Worm (Caenorhabditis elegans) whole organism, early embryonic: Measurements from ENCODE around the gene col-177.

Source experiments
- B0310.2 ChIP-seq: sonication (generic microtip); optimal IDR thresholded peaks from 2 replicates; lab custom pipeline; 2016; ENCODE audit warnings: mild to moderate bottlenecking, missing genetic modification characterization, missing compliant biosample characterization
- F13C5.2 ChIP-seq: sonication (generic microtip); optimal IDR thresholded peaks from 2 replicates; lab custom pipeline; 2017; ENCODE audit warnings: mild to moderate bottlenecking, missing genetic modification characterization, inconsistent platforms, missing compliant biosample characterization
- aly-1 ChIP-seq: sonication (generic microtip); optimal IDR thresholded peaks from 2 replicates; lab custom pipeline; 2016; ENCODE audit warnings: missing genetic modification characterization, missing compliant biosample characterization
- ama-1 ChIP-seq: fragments of 150-350 bp; optimal IDR thresholded peaks from 2 replicates; lab custom pipeline; 2014
- ceh-13 ChIP-seq: fragments of 200-800 bp; sonication (Bioruptor generic); optimal IDR thresholded peaks from 2 replicates; lab custom pipeline; 2018; ENCODE audit warnings: mild to moderate bottlenecking, missing genetic modification characterization, missing compliant biosample characterization
- ceh-36 ChIP-seq: sonication (generic microtip); optimal IDR thresholded peaks from 2 replicates; lab custom pipeline; 2016; ENCODE audit warnings: missing genetic modification characterization, inconsistent platforms, missing compliant biosample characterization
- ets-7 ChIP-seq: sonication (generic microtip); optimal IDR thresholded peaks from 2 replicates; lab custom pipeline; 2016; ENCODE audit warnings: missing genotype, missing genetic modification characterization, missing compliant biosample characterization
- flt-1 ChIP-seq: fragments of 200-800 bp; sonication (Bioruptor generic); IDR thresholded peaks from 2 replicates; pipeline ENCODE4 v1.3.6; 2022; ENCODE audit warnings: missing genetic modification characterization, missing compliant biosample characterization
- hmbx-1 ChIP-seq: sonication (generic microtip); optimal IDR thresholded peaks from 2 replicates; lab custom pipeline; 2016; ENCODE audit warnings: mild to moderate bottlenecking, missing genetic modification characterization, missing compliant biosample characterization
- hmg-4 ChIP-seq: fragments of 200-800 bp; sonication (Bioruptor generic); optimal IDR thresholded peaks from 2 replicates; lab custom pipeline; 2018; ENCODE audit warnings: mild to moderate bottlenecking, missing genetic modification characterization, missing compliant biosample characterization
- hnd-1 ChIP-seq: sonication (generic microtip); optimal IDR thresholded peaks from 2 replicates; lab custom pipeline; 2016; ENCODE audit warnings: missing genetic modification characterization, missing compliant biosample characterization
- pes-1 ChIP-seq: fragments of 200-800 bp; sonication (Bioruptor generic); IDR thresholded peaks from 2 replicates; pipeline ENCODE4 v1.3.6; 2022; ENCODE audit warnings: missing genetic modification reagents, missing genetic modification characterization, missing compliant biosample characterization
- scrt-1 ChIP-seq: fragments of 200-800 bp; sonication (Bioruptor generic); IDR thresholded peaks from 2 replicates; pipeline ENCODE4 v1.3.6; 2022; ENCODE audit warnings: missing genetic modification characterization, missing compliant biosample characterization
- sea-1 ChIP-seq: fragments of 200-800 bp; sonication (Bioruptor generic); conservative IDR thresholded peaks from 2 replicates; pipeline ENCODE4 v1.3.6; 2022; ENCODE audit warnings: missing genetic modification characterization, missing compliant biosample characterization
- tbx-11 ChIP-seq: fragments of 200-800 bp; sonication (Bioruptor generic); IDR thresholded peaks from 2 replicates; pipeline ENCODE4 v1.3.6; 2022; ENCODE audit warnings: missing genetic modification characterization, missing compliant biosample characterization
- tbx-37 ChIP-seq: fragments of 200-800 bp; sonication (Bioruptor generic); conservative IDR thresholded peaks from 2 replicates; pipeline ENCODE4 v1.3.6; 2022; ENCODE audit warnings: missing genetic modification reagents, missing genetic modification characterization, missing compliant biosample characterization
- tra-4 ChIP-seq: sonication (generic microtip); optimal IDR thresholded peaks from 2 replicates; lab custom pipeline; 2017; ENCODE audit warnings: missing genetic modification characterization, missing compliant biosample characterization

Gene col-177

ce11 chrX:10981374-10981773, 20.3 kb downstream of the col-177 start:
- TF ChIP-seq scrt-1 (GFP tag; lab: Robert Waterston, UW) (no peak), tbx-11 (no peak), hmg-4 (GFP tag; lab: Kevin White, UChicago) (no peak), B0310.2 (tag; lab: Kevin White, UChicago) (no peak), tra-4 (tag; lab: Kevin White, UChicago) (no peak), tbx-37 (no peak), hnd-1 (no peak), ama-1 (no peak), aly-1 (tag; lab: Kevin White, UChicago) (no peak), F13C5.2 (no peak), sea-1 (GFP tag; lab: Robert Waterston, UW) (no peak), ceh-36 (tag; lab: Kevin White, UChicago) (no peak), hmbx-1 (tag; lab: Kevin White, UChicago) (no peak)

DNA sequence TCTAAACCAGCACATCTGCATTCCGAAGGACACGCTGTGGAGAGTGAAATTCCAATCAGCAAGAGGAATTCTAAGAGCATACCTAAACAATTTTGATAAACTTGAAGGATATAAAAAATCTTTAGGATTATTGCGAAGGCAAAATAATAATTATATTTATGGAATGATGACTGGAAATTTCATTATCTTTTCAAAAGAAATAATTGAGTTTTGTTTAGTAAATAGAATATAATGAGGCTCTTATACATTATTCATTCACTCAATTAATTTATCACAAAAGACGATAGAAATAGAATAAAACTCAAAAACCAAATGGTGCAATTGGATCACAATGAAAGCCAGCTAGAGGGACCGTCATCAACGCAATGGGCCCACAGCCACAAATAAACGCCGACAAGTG, 22.5 kb downstream of the col-177 start, which contains the start of gene pxn-2:
Gene pxn-2, minus strand, starts transcription at position 101 of the 400 bp plus-strand sequence.
- TF ChIP-seq F13C5.2 (no peak), hnd-1 (no peak), scrt-1 (GFP tag; lab: Robert Waterston, UW) (no peak), flt-1 (GFP tag; lab: Robert Waterston, UW) (no peak)

DNA sequence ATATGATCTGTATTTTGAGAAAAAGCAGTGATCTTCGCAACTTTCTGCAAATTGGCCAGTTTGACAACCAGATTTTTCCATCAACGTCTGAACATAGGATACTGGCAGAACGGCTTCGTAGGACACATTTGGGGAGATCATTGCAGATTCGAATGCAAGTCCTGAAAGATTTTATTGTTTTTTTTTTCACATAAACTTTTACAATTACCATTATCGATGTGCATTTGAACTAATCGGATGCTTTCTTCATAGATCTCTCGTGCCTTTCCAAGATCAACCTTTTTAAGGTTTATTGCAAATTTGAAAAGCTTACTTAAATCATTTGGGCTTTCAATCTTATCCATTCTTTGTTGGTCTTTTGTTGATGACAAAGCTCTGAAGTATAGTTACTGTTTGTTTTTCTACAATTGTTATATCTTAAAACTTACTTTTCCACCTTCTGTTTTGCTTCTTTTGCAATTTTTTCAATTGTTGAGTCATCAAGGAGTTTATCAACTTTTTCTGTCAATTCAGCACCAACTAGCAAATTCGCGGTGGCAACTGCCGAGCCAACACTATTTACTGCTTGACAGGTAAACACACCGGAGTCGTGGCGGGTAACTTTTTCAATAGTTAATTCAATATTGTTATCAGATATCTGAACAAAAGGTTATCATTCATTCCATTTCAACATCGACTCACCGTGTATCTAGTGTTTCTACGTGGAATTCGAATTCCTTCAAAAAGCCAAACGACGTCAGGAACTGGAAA, 25.0 kb downstream of the col-177 start:
- no peak for TF ChIP-seq sea-1 (GFP tag; lab: Robert Waterston, UW)
- no peak for TF ChIP-seq ceh-13
- TF ChIP-seq flt-1 (GFP tag; lab: Robert Waterston, UW), result no peak
- no peak for TF ChIP-seq ceh-36 (tag; lab: Kevin White, UChicago)
- TF ChIP-seq tra-4 (tag; lab: Kevin White, UChicago), result no peak
- TF ChIP-seq scrt-1 (GFP tag; lab: Robert Waterston, UW), result no peak
- TF ChIP-seq F13C5.2, result no peak
- TF ChIP-seq B0310.2 (tag; lab: Kevin White, UChicago), result no peak
- TF ChIP-seq hnd-1, result no peak
- no peak for TF ChIP-seq hmbx-1 (tag; lab: Kevin White, UChicago)
- no peak for TF ChIP-seq hmg-4 (GFP tag; lab: Kevin White, UChicago)
- no peak for TF ChIP-seq tbx-11
- no peak for TF ChIP-seq tbx-37
- TF ChIP-seq ets-7 (tag; lab: Kevin White, UChicago), result no peak
- no peak for TF ChIP-seq ama-1
- TF ChIP-seq pes-1, result no peak
- no peak for TF ChIP-seq aly-1 (tag; lab: Kevin White, UChicago)

ce11 chrX:10971118-10971517, 30.5 kb downstream of the col-177 start:
- TF ChIP-seq F13C5.2 (no peak), ceh-36 (tag; lab: Kevin White, UChicago) (no peak), sea-1 (GFP tag; lab: Robert Waterston, UW) (no peak), tra-4 (tag; lab: Kevin White, UChicago) (no peak), flt-1 (GFP tag; lab: Robert Waterston, UW) (no peak), aly-1 (tag; lab: Kevin White, UChicago) (no peak), B0310.2 (tag; lab: Kevin White, UChicago) (no peak), pes-1 (no peak), tbx-11 (no peak), ama-1 (no peak)

DNA sequence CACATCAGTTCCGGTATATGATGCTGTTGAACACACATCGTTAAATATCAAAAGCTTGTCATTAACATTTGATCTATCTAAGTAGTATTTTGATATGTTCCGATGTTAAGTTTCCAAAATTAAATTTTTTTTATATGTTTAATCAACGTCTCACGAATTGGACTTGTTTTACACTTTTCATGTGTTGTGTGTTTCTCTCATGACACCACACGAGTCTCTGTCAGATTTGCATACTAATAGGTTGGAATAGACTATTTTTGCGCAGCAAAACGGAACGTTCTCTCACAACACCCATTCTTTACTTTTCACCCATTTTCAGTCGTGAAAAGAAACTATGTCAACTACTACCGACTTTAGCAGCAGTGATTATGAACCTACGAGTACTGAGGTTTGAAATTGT, 31.0 kb downstream of the col-177 start, which contains the start of gene K09C8.8:
Gene K09C8.8, plus strand, starts transcription at position 301 of the 400 bp plus-strand sequence.
- no peak for TF ChIP-seq tbx-11
- no peak for TF ChIP-seq ama-1
- no peak for TF ChIP-seq B0310.2 (tag; lab: Kevin White, UChicago)
- no peak for TF ChIP-seq tra-4 (tag; lab: Kevin White, UChicago)
- TF ChIP-seq ceh-13, result no peak

ce11 chrX:10967698-10968097, 34.0 kb downstream of the col-177 start, which contains the start of gene K09C8.9:
TSS of gene K09C8.9 (minus strand) at chrX:10967798.
- no peak for TF ChIP-seq ceh-36 (tag; lab: Kevin White, UChicago)
- no peak for TF ChIP-seq ets-7 (tag; lab: Kevin White, UChicago)
- no peak for TF ChIP-seq ama-1
- TF ChIP-seq F13C5.2, result no peak
- TF ChIP-seq ceh-13, result no peak
- no peak for TF ChIP-seq B0310.2 (tag; lab: Kevin White, UChicago)
- TF ChIP-seq pes-1, result no peak
- no peak for TF ChIP-seq tbx-11
- TF ChIP-seq aly-1 (tag; lab: Kevin White, UChicago), result no peak
- TF ChIP-seq hmbx-1 (tag; lab: Kevin White, UChicago), result no peak
- no peak for TF ChIP-seq hmg-4 (GFP tag; lab: Kevin White, UChicago)
- TF ChIP-seq tra-4 (tag; lab: Kevin White, UChicago), result no peak
- TF ChIP-seq hnd-1, result no peak
- no peak for TF ChIP-seq scrt-1 (GFP tag; lab: Robert Waterston, UW)
- TF ChIP-seq tbx-37, result no peak
- TF ChIP-seq flt-1 (GFP tag; lab: Robert Waterston, UW), result no peak
- TF ChIP-seq sea-1 (GFP tag; lab: Robert Waterston, UW), result no peak

- TF ChIP-seq tbx-11 (no peak), aly-1 (tag; lab: Kevin White, UChicago) (no peak), tra-4 (tag; lab: Kevin White, UChicago) (no peak), flt-1 (GFP tag; lab: Robert Waterston, UW) (no peak), ceh-13 (no peak), hmg-4 (GFP tag; lab: Kevin White, UChicago) (no peak), B0310.2 (tag; lab: Kevin White, UChicago) (no peak), ama-1 (no peak), sea-1 (GFP tag; lab: Robert Waterston, UW) (no peak), tbx-37 (no peak), F13C5.2 (no peak), hmbx-1 (tag; lab: Kevin White, UChicago) (no peak), pes-1 (no peak), ets-7 (tag; lab: Kevin White, UChicago) (no peak)
These were observed 35.4 kb downstream of the col-177 start, which contains the start of gene lge-1 for ce11 chrX:10966251-10966650. TSS of gene lge-1 (plus strand) at chrX:10966551.
